Fruit fly (Drosophila melanogaster): ENCODE measurements around the gene Tsp26A.

Tsp26A gene

dm6 chr2L:5975601-5976000 is 24.4 kb upstream of the Tsp26A start:
- TF ChIP-seq B-H1 (GFP tag; IDR thresholded peaks at IDR 0.05) (no peak), C15 (GFP tag; IDR thresholded peaks at IDR 0.05) (no peak), vfl (GFP tag; optimal IDR thresholded peaks at IDR 0.05) (no peak), CG6791 (GFP tag; IDR thresholded peaks at IDR 0.05; ENCODE audit: partially characterized antibody) (no peak), Ets65A (GFP tag) (no peak), CG32767 (GFP tag; IDR thresholded peaks at IDR 0.05) (no peak), GATAe (GFP tag; conservative IDR thresholded peaks at IDR 0.05) (peak; percentile 45), z (GFP tag; IDR thresholded peaks at IDR 0.05) (peak; percentile 71; the same call in 1 of the 3 replicates), da (GFP tag; optimal IDR thresholded peaks at IDR 0.05) (no peak), sqz (GFP tag; optimal IDR thresholded peaks at IDR 0.05) (peak; percentile 44), Trl (optimal IDR thresholded peaks at IDR 0.05) (no peak), Trl (GFP tag; optimal IDR thresholded peaks at IDR 0.05) (no peak), jigr1 (GFP tag; IDR thresholded peaks at IDR 0.05) (no peak), luna (GFP tag; optimal IDR thresholded peaks at IDR 0.05) (no peak), Hand (GFP tag; optimal IDR thresholded peaks at IDR 0.05) (no peak), CG12155 (GFP tag; optimal IDR thresholded peaks at IDR 0.05) (no peak), mirr (GFP tag; optimal IDR thresholded peaks at IDR 0.05) (peak; percentile 38), CG3847 (GFP tag; IDR thresholded peaks at IDR 0.05) (no peak), Usf (GFP tag; optimal IDR thresholded peaks at IDR 0.05) (no peak), gro (GFP tag; optimal IDR thresholded peaks at IDR 0.05) (no peak), CG15479 (GFP tag; optimal IDR thresholded peaks at IDR 0.05) (no peak), grn (GFP tag; optimal IDR thresholded peaks at IDR 0.05) (peak; percentile 5), CG4282 (GFP tag; optimal IDR thresholded peaks at IDR 0.05) (no peak), sd (tag; optimal IDR thresholded peaks at IDR 0.05) (peak; percentile 55), Gsc (GFP tag; IDR thresholded peaks at IDR 0.05) (no peak), exex (tag; optimal IDR thresholded peaks at IDR 0.05) (peak; percentile 54), sug (tag; optimal IDR thresholded peaks at IDR 0.05) (no peak), peb (GFP tag; IDR thresholded peaks at IDR 0.05) (no peak), CG16813 (GFP tag; IDR thresholded peaks at IDR 0.05; ENCODE audit: partially characterized antibody) (no peak), CG43689 (GFP tag; IDR thresholded peaks at IDR 0.05) (no peak), ewg (GFP tag; optimal IDR thresholded peaks at IDR 0.05) (no peak), Blimp-1 (GFP tag; optimal IDR thresholded peaks at IDR 0.05) (peak; percentile 48), CG10431 (GFP tag; optimal IDR thresholded peaks at IDR 0.05) (no peak), CG15073 (GFP tag; optimal IDR thresholded peaks at IDR 0.05) (no peak), onecut (GFP tag; IDR thresholded peaks at IDR 0.05) (no peak), odd (GFP tag; optimal IDR thresholded peaks at IDR 0.05) (no peak), run (tag; optimal IDR thresholded peaks at IDR 0.05) (no peak), zfh1 (GFP tag; IDR thresholded peaks at IDR 0.05) (no peak), Lpt (GFP tag; optimal IDR thresholded peaks at IDR 0.05) (no peak), Rfx (GFP tag; IDR thresholded peaks at IDR 0.05) (no peak)

- TF ChIP-seq bcd (GFP tag; optimal IDR thresholded peaks at IDR 0.05): no peak
- TF ChIP-seq CG11247 (GFP tag; IDR thresholded peaks at IDR 0.05): no peak
- no peak for TF ChIP-seq CG2116 (GFP tag; optimal IDR thresholded peaks at IDR 0.05)
- no peak for TF ChIP-seq tll (GFP tag; optimal IDR thresholded peaks at IDR 0.05)
- TF ChIP-seq CG13624 (GFP tag; optimal IDR thresholded peaks at IDR 0.05): no peak
- TF ChIP-seq CG34224 (GFP tag; IDR thresholded peaks at IDR 0.05; ENCODE audit: partially characterized antibody): no peak
- TF ChIP-seq tna (GFP tag; IDR thresholded peaks at IDR 0.05; ENCODE audit: partially characterized antibody): no peak
- TF ChIP-seq Kr (GFP tag; optimal IDR thresholded peaks at IDR 0.05): peak; percentile 3
- peak; percentile 1 for TF ChIP-seq scrt (GFP tag; optimal IDR thresholded peaks at IDR 0.05)
- no peak for TF ChIP-seq repo (GFP tag; optimal IDR thresholded peaks at IDR 0.05)
- TF ChIP-seq jigr1 (GFP tag; IDR thresholded peaks at IDR 0.05): no peak
- no peak for TF ChIP-seq CG4360 (GFP tag; IDR thresholded peaks at IDR 0.05)
- TF ChIP-seq CG5180 (GFP tag; optimal IDR thresholded peaks at IDR 0.05): no peak
- TF ChIP-seq CG7745 (tag; optimal IDR thresholded peaks at IDR 0.05): no peak
- no peak for TF ChIP-seq zf30C (GFP tag; optimal IDR thresholded peaks at IDR 0.05)
Observed at dm6 chr2L:5977070-5977728, 22.8 kb upstream of the Tsp26A start.
